Fruit fly (Drosophila melanogaster) whole organism, embryonic: ENCODE results near the gene rut.

Experiments used
- Antp ChIP-seq: fragments of 200-800 bp; sonication (Bioruptor generic); optimal IDR thresholded peaks from 3 replicates; lab custom pipeline; 2016; ENCODE audit warnings: missing biosample characterization, missing genetic modification characterization
- Atf-2 ChIP-seq: fragments of 200-800 bp; sonication (Bioruptor generic); optimal IDR thresholded peaks from 2 replicates; lab custom pipeline; 2016; ENCODE audit warnings: missing biosample characterization, missing genetic modification characterization
- Blimp-1 ChIP-seq: fragments of 200-800 bp; sonication (Bioruptor generic); optimal IDR thresholded peaks from 3 replicates; lab custom pipeline; 2018; ENCODE audit warnings: missing biosample characterization, missing genetic modification characterization, mild to moderate bottlenecking, moderate library complexity, missing genetic modification reagents
- CG1024 ChIP-seq: fragments of 200-800 bp; sonication (Bioruptor generic); IDR thresholded peaks from 2 replicates; pipeline ENCODE4 v1.3.6; 2022; ENCODE audit warnings: missing biosample characterization, missing genetic modification characterization
- CG10565 ChIP-seq: fragments of 200-800 bp; sonication (Bioruptor generic); optimal IDR thresholded peaks from 3 replicates; lab custom pipeline; 2016; ENCODE audit warnings: missing biosample characterization, mild to moderate bottlenecking, missing genetic modification characterization
- CG14710 ChIP-seq: fragments of 200-800 bp; sonication (Bioruptor generic); optimal IDR thresholded peaks from 3 replicates; lab custom pipeline; 2019; ENCODE audit warnings: missing biosample characterization, mild to moderate bottlenecking, missing genetic modification characterization, moderate library complexity
- CG17612 ChIP-seq: fragments of 200-800 bp; sonication (Bioruptor generic); IDR thresholded peaks from 2 replicates; pipeline ENCODE4 v1.3.6; 2022; ENCODE audit warnings: missing biosample characterization, missing genetic modification characterization
- CG17802 ChIP-seq: fragments of 200-800 bp; sonication (Bioruptor generic); optimal IDR thresholded peaks from 2 replicates; lab custom pipeline; 2018; ENCODE audit warnings: missing biosample characterization, mild to moderate bottlenecking, missing genetic modification characterization, moderate library complexity
- CG18262 ChIP-seq: fragments of 200-800 bp; optimal IDR thresholded peaks from 3 replicates; lab custom pipeline; 2019; ENCODE audit warnings: missing biosample characterization, mild to moderate bottlenecking, missing genetic modification characterization, moderate library complexity
- CG4820 ChIP-seq: fragments of 200-800 bp; sonication (Bioruptor generic); optimal IDR thresholded peaks from 3 replicates; lab custom pipeline; 2016; ENCODE audit warnings: missing biosample characterization, missing genetic modification characterization
- CG4854 ChIP-seq: fragments of 200-800 bp; sonication (Bioruptor generic); optimal IDR thresholded peaks from 2 replicates; lab custom pipeline; 2016; ENCODE audit warnings: missing biosample characterization, missing genetic modification characterization, inconsistent platforms
- CG6272 ChIP-seq: fragments of 200-800 bp; sonication (Bioruptor generic); IDR thresholded peaks from 2 replicates; pipeline ENCODE4 v1.3.6; 2022; ENCODE audit warnings: missing biosample characterization, missing genetic modification characterization
- CG6683 ChIP-seq: fragments of 200-800 bp; sonication (Bioruptor generic); optimal IDR thresholded peaks from 2 replicates; lab custom pipeline; 2017; ENCODE audit warnings: missing biosample characterization, mild to moderate bottlenecking, missing genetic modification characterization, missing genetic modification reagents
- CG7372 ChIP-seq: fragments of 200-800 bp; sonication (Bioruptor generic); IDR thresholded peaks from 2 replicates; pipeline ENCODE4 v1.3.6; 2022; ENCODE audit warnings: missing biosample characterization, missing genetic modification characterization
- CG7963 ChIP-seq: fragments of 200-800 bp; sonication (Bioruptor generic); IDR thresholded peaks from 3 replicates; pipeline ENCODE4 v1.3.6; 2022; ENCODE audit warnings: missing biosample characterization, missing genetic modification characterization; ENCODE audit not compliant: partially characterized antibody
- CG7987 ChIP-seq: fragments of 200-800 bp; sonication (Bioruptor generic); optimal IDR thresholded peaks from 2 replicates; lab custom pipeline; 2018; ENCODE audit warnings: missing biosample characterization, mild to moderate bottlenecking, missing genetic modification characterization, moderate library complexity
- CG8944 ChIP-seq: fragments of 200-800 bp; sonication (Bioruptor generic); optimal IDR thresholded peaks from 3 replicates; lab custom pipeline; 2016; ENCODE audit warnings: missing biosample characterization, missing genetic modification characterization
- CG9609 ChIP-seq: fragments of 200-800 bp; sonication (Bioruptor generic); optimal IDR thresholded peaks from 3 replicates; lab custom pipeline; 2016; ENCODE audit warnings: missing biosample characterization, missing genetic modification characterization
- CoRest ChIP-seq: fragments of 200-800 bp; sonication (Bioruptor generic); optimal IDR thresholded peaks from 3 replicates; lab custom pipeline; 2018; ENCODE audit warnings: missing biosample characterization, mild to moderate bottlenecking, missing genetic modification characterization, moderate library complexity
- Dip3 ChIP-seq: fragments of 200-800 bp; sonication (Bioruptor generic); optimal IDR thresholded peaks from 3 replicates; lab custom pipeline; 2016; ENCODE audit warnings: missing biosample characterization, missing genetic modification characterization
- Doc3 ChIP-seq: fragments of 200-800 bp; sonication (Bioruptor generic); IDR thresholded peaks from 3 replicates; pipeline ENCODE4 v1.3.6; 2022; ENCODE audit warnings: missing biosample characterization, missing genetic modification characterization; ENCODE audit not compliant: partially characterized antibody
- ERR ChIP-seq: fragments of 200-800 bp; sonication (Bioruptor generic); optimal IDR thresholded peaks from 2 replicates; lab custom pipeline; 2016; ENCODE audit warnings: missing biosample characterization, missing genetic modification characterization
- Hr51 ChIP-seq, 2 experiments: fragments of 200-800 bp; sonication (Bioruptor generic); optimal IDR thresholded peaks; 2 replicates in 1 of 2; 3 replicates in 1 of 2; lab custom pipeline; 2016 to 2018; ENCODE audit warnings: missing biosample characterization in 2 of 2, missing genetic modification characterization in 2 of 2, mild to moderate bottlenecking in 1 of 2, moderate library complexity in 1 of 2
- Hr78 ChIP-seq, 2 experiments: fragments of 200-800 bp in 1 of 2; fragments of >200 bp in 1 of 2; sonication (Bioruptor generic) in 1 of 2; optimal IDR thresholded peaks; 2 replicates each; lab custom pipeline; 2017 to 2019; ENCODE audit warnings: missing biosample characterization in 2 of 2, missing genetic modification characterization in 2 of 2, mild to moderate bottlenecking in 1 of 2, moderate library complexity in 1 of 2
- Jarid2 ChIP-seq: fragments of 200-800 bp; sonication (Bioruptor generic); optimal IDR thresholded peaks from 3 replicates; lab custom pipeline; 2017; ENCODE audit warnings: mild to moderate bottlenecking, missing biosample characterization, missing genetic modification reagents, missing genetic modification characterization
- Kr ChIP-seq: fragments of 200-800 bp; sonication (Bioruptor generic); optimal IDR thresholded peaks from 2 replicates; lab custom pipeline; 2017; ENCODE audit warnings: missing biosample characterization, mild to moderate bottlenecking, missing genetic modification characterization
- MBD-R2 ChIP-seq: fragments of 200-800 bp; sonication (Bioruptor generic); IDR thresholded peaks from 2 replicates; pipeline ENCODE4 v1.3.6; 2022; ENCODE audit warnings: missing biosample characterization, missing genetic modification characterization
- Stat92E ChIP-seq, 3 experiments: fragments of >200 bp in 2 of 3; fragments of 200-800 bp in 1 of 3; sonication (Bioruptor generic) in 1 of 3; optimal IDR thresholded peaks; 2 replicates each; lab custom pipeline; 2017 to 2019; ENCODE audit warnings: missing biosample characterization in 3 of 3, missing genetic modification characterization in 3 of 3, mild to moderate bottlenecking in 1 of 3, moderate library complexity in 1 of 3
- Xrp1 ChIP-seq: fragments of 200-800 bp; sonication (Bioruptor generic); IDR thresholded peaks from 2 replicates; pipeline ENCODE4 v1.3.6; 2022; ENCODE audit warnings: missing biosample characterization, missing genetic modification characterization
- ase ChIP-seq: fragments of 200-800 bp; sonication (Bioruptor generic); IDR thresholded peaks from 3 replicates; pipeline ENCODE4 v1.3.6; 2022; ENCODE audit warnings: missing biosample characterization, missing genetic modification characterization
- ato ChIP-seq: fragments of 200-800 bp; sonication (Bioruptor generic); IDR thresholded peaks from 2 replicates; pipeline ENCODE4 v1.3.6; 2022; ENCODE audit warnings: missing biosample characterization, missing genetic modification characterization; ENCODE audit not compliant: partially characterized antibody
- btn ChIP-seq: fragments of 200-800 bp; sonication (Bioruptor generic); optimal IDR thresholded peaks from 2 replicates; lab custom pipeline; 2016; ENCODE audit warnings: missing biosample characterization, missing genetic modification characterization
- cad ChIP-seq: fragments of >200 bp; optimal IDR thresholded peaks from 2 replicates; lab custom pipeline; 2017; ENCODE audit warnings: missing biosample characterization, missing genetic modification characterization
- cg ChIP-seq: fragments of 200-800 bp; sonication (Bioruptor generic); optimal IDR thresholded peaks from 3 replicates; lab custom pipeline; 2019; ENCODE audit warnings: missing biosample characterization, mild to moderate bottlenecking, missing genetic modification characterization, moderate library complexity
- cwo ChIP-seq: fragments of 200-800 bp; sonication (Bioruptor generic); optimal IDR thresholded peaks from 3 replicates; lab custom pipeline; 2017; ENCODE audit warnings: missing biosample characterization, missing genetic modification characterization, mild to moderate bottlenecking, moderate library complexity, missing genetic modification reagents
- fru ChIP-seq: fragments of >200 bp; optimal IDR thresholded peaks from 2 replicates; lab custom pipeline; 2017
- grau ChIP-seq: fragments of 200-800 bp; optimal IDR thresholded peaks from 3 replicates; lab custom pipeline; 2019; ENCODE audit warnings: missing biosample characterization, mild to moderate bottlenecking, missing genetic modification characterization, moderate library complexity
- hth ChIP-seq: fragments of >200 bp; optimal IDR thresholded peaks from 2 replicates; lab custom pipeline; 2017; ENCODE audit warnings: inconsistent platforms
- kah ChIP-seq: fragments of 200-800 bp; sonication (Bioruptor generic); optimal IDR thresholded peaks from 2 replicates; lab custom pipeline; 2018; ENCODE audit warnings: missing biosample characterization, mild to moderate bottlenecking, missing genetic modification characterization
- knrl ChIP-seq: fragments of 200-800 bp; sonication (Bioruptor generic); IDR thresholded peaks from 3 replicates; pipeline ENCODE4 v1.3.6; 2022; ENCODE audit warnings: missing biosample characterization, missing genetic modification characterization; ENCODE audit not compliant: partially characterized antibody
- lilli ChIP-seq: fragments of 200-800 bp; sonication (Bioruptor generic); optimal IDR thresholded peaks from 3 replicates; lab custom pipeline; 2016; ENCODE audit warnings: missing biosample characterization, missing genetic modification characterization
- onecut ChIP-seq: fragments of 200-800 bp; sonication (Bioruptor generic); IDR thresholded peaks from 2 replicates; pipeline ENCODE4 v1.3.6; 2022; ENCODE audit warnings: missing biosample characterization, missing genetic modification characterization
- otp ChIP-seq: fragments of 200-800 bp; sonication (Bioruptor generic); IDR thresholded peaks from 3 replicates; pipeline ENCODE4, ENCODE4 v1.3.6; 2022; ENCODE audit warnings: missing biosample characterization, missing genetic modification characterization
- pfk ChIP-seq: fragments of 200-800 bp; sonication (Bioruptor generic); optimal IDR thresholded peaks from 2 replicates; lab custom pipeline; 2018; ENCODE audit warnings: missing biosample characterization, mild to moderate bottlenecking, missing genetic modification characterization, moderate library complexity
- psq ChIP-seq: fragments of 200-800 bp; sonication (Bioruptor generic); optimal IDR thresholded peaks from 2 replicates; lab custom pipeline; 2017; ENCODE audit warnings: missing biosample characterization, missing genetic modification characterization
- ranshi ChIP-seq: fragments of 200-800 bp; sonication (Bioruptor generic); IDR thresholded peaks from 2 replicates; pipeline ENCODE4 v1.3.6; 2022; ENCODE audit warnings: missing biosample characterization, missing genetic modification characterization
- salm ChIP-seq: fragments of 200-800 bp; sonication (Bioruptor generic); optimal IDR thresholded peaks from 2 replicates; lab custom pipeline; 2018; ENCODE audit warnings: missing biosample characterization, mild to moderate bottlenecking, missing genetic modification characterization
- sens ChIP-seq: fragments of 200-800 bp; sonication (Bioruptor generic); peaks from one replicate; lab custom pipeline; 2016; ENCODE audit warnings: missing biosample characterization, missing genetic modification characterization
- shn ChIP-seq: fragments of 200-800 bp; sonication (Bioruptor generic); optimal IDR thresholded peaks from 3 replicates; lab custom pipeline; 2016; ENCODE audit warnings: missing biosample characterization, missing genetic modification characterization
- vnd ChIP-seq: fragments of 200-800 bp; sonication (Bioruptor generic); IDR thresholded peaks from 3 replicates; pipeline ENCODE4 v1.3.6; 2022; ENCODE audit warnings: missing biosample characterization, missing genetic modification characterization; ENCODE audit not compliant: partially characterized antibody
- zfh2 ChIP-seq: fragments of 200-800 bp; sonication (Bioruptor generic); optimal IDR thresholded peaks from 2 replicates; lab custom pipeline; 2016; ENCODE audit warnings: missing biosample characterization, missing genetic modification characterization

The rut gene

DNA sequence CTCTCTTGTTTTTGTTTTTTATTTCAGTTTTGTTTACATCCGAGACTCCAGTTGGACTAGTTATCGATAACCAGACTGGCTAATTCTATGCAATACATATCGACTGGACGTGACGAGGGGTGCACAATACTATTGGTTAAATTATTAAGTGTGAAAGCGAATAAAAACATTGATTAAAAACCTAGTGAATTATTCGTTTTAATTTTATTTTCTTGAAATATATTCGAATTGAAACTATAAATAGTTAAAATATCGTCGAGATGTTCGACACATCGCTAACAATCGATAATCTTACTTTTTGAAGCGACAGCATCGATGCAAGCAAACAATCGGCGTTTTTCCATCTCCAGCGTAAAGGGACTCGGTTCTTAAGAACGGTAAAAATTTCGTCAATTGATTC is 13.2 kb upstream of the rut start, which contains the start of the genes CG32590 and Flo2 (continued):
- TF ChIP-seq Xrp1 (GFP tag; lab: Robert Waterston, UW) (peak; percentile 86), CG18262 (tag; lab: Kevin White, UChicago) (peak; percentile 62), vnd (peak; percentile 98), CG4854 (peak; percentile 71), CoRest (peak; percentile 74), CG8944 (GFP tag; lab: Kevin White, UChicago) (peak; percentile 57), cg (GFP tag; lab: Kevin White, UChicago) (no peak), CG6683 (GFP tag; lab: Kevin White, UChicago) (peak; percentile 25), Atf-2 (GFP tag; lab: Kevin White, UChicago) (peak; percentile 55), Hr51 (GFP tag; optimal IDR thresholded peaks at IDR 0.05; lab: Kevin White, UChicago) (peak; percentile 39 to 74), sens (GFP tag; lab: Kevin White, UChicago) (peak; percentile 96), Jarid2 (no peak), CG1024 (GFP tag; lab: Robert Waterston, UW) (peak; percentile 57), cwo (GFP tag; lab: Kevin White, UChicago) (peak; percentile 23), CG6272 (GFP tag; lab: Robert Waterston, UW) (peak; percentile 83), CG7963 (GFP tag; lab: Robert Waterston, UW) (peak; percentile 96), lilli (GFP tag; lab: Kevin White, UChicago) (peak; percentile 86), Doc3 (GFP tag; lab: Robert Waterston, UW) (peak; percentile 97), onecut (GFP tag; lab: Robert Waterston, UW) (0 out of 2 replicates have a peak, but pooled peaks have one; percentile 25), CG9609 (GFP tag; lab: Kevin White, UChicago) (peak; percentile 64), knrl (peak; percentile 96), Stat92E (GFP tag; optimal IDR thresholded peaks at IDR 0.05; lab: Kevin White, UChicago) (no peak), CG14710 (tag; lab: Kevin White, UChicago) (peak; percentile 80), CG17612 (GFP tag; lab: Robert Waterston, UW) (0 out of 2 replicates have a peak, but pooled peaks have one; percentile 28), pfk (GFP tag; lab: Kevin White, UChicago) (no peak), CG4820 (GFP tag; lab: Kevin White, UChicago) (peak; percentile 50), MBD-R2 (GFP tag; lab: Robert Waterston, UW) (peak; percentile 75), Hr78 (GFP tag; optimal IDR thresholded peaks at IDR 0.05; lab: Kevin White, UChicago) (no peak), CG7987 (no peak), CG17802 (peak; percentile 3), zfh2 (GFP tag; lab: Kevin White, UChicago) (peak; percentile 77), fru (no peak), kah (no peak), grau (tag; lab: Kevin White, UChicago) (peak; percentile 68), hth (no peak), btn (GFP tag; lab: Kevin White, UChicago) (no peak), CG10565 (GFP tag; lab: Kevin White, UChicago) (no peak), shn (GFP tag; lab: Kevin White, UChicago) (peak; percentile 51), psq (GFP tag; lab: Kevin White, UChicago) (peak; percentile 30), otp (peak; percentile 71; the same call in 1 of the 3 replicates), Kr (GFP tag; lab: Kevin White, UChicago) (no peak), ase (GFP tag; lab: Robert Waterston, UW) (peak; percentile 79), salm (tag; lab: Kevin White, UChicago) (no peak), ranshi (GFP tag; lab: Robert Waterston, UW) (peak; percentile 81), ERR (peak; percentile 47), ato (GFP tag; lab: Robert Waterston, UW) (peak; percentile 90), Blimp-1 (GFP tag; lab: Kevin White, UChicago) (peak; percentile 59), Dip3 (GFP tag; lab: Kevin White, UChicago) (peak; percentile 76), CG7372 (peak; percentile 78), cad (GFP tag; lab: Kevin White, UChicago) (no peak), Antp (GFP tag; lab: Kevin White, UChicago) (peak; percentile 65)
